Fruit fly (Drosophila melanogaster): Measurements from ENCODE around the gene CG42814.

DNA sequence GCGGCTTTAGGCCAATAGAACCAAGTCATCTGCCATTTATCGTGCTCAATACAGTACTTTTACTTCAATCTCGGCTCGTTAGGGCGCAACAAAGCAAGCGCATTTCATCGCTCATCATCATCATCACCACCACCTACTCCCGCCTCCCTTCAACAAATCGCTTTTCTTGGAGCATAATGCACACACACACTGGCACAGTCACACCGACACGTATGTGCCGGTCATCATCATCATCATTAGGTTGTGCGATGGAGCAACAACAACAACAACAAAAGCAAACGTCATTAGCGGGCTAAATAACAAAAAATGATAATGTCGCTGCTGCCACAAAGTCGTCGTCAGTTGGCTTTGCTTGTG, 16.1 kb upstream of the CG42814 start:
- TF ChIP-seq Hr39 (GFP tag; optimal IDR thresholded peaks at IDR 0.05) (no peak), CG8119 (GFP tag; IDR thresholded peaks at IDR 0.05) (no peak), CG11294 (GFP tag; IDR thresholded peaks at IDR 0.05) (no peak), Sox14 (GFP tag; optimal IDR thresholded peaks at IDR 0.05) (no peak), OdsH (GFP tag; optimal IDR thresholded peaks at IDR 0.05) (no peak), Gug (GFP tag; IDR thresholded peaks at IDR 0.05) (no peak)
